Worm (Caenorhabditis elegans): Measurements from ENCODE around the gene T26C11.8.
A peak's percentile ranks its signal among the peaks of the same experiment; 100 is the strongest.

T26C11.8 gene

ce11 chrX:1845493-1845892 is 15.0 kb upstream of the T26C11.8 start, which contains the start of gene T26C11.4:
TSS of gene T26C11.4 (minus strand) at chrX:1845546.
- TF ChIP-seq ref-1 (GFP tag; conservative IDR thresholded peaks at IDR 0.05): no peak
- TF ChIP-seq klf-2 (GFP tag; conservative IDR thresholded peaks at IDR 0.05): no peak
- no peak for TF ChIP-seq tab-1 (GFP tag; IDR thresholded peaks at IDR 0.05)
- no peak for TF ChIP-seq med-1 (GFP tag; optimal IDR thresholded peaks at IDR 0.05; ENCODE audit: insufficient read depth)
- TF ChIP-seq flt-1 (GFP tag; IDR thresholded peaks at IDR 0.05): no peak
- no peak for TF ChIP-seq cog-1 (tag; optimal IDR thresholded peaks at IDR 0.05)
- TF ChIP-seq T22C8.4 (GFP tag; IDR thresholded peaks at IDR 0.05): no peak

ce11 chrX:1847685-1848084 is 12.8 kb upstream of the T26C11.8 start:
- TF ChIP-seq ref-1 (GFP tag; conservative IDR thresholded peaks at IDR 0.05) (no peak), klf-2 (GFP tag; conservative IDR thresholded peaks at IDR 0.05) (no peak), cog-1 (tag; optimal IDR thresholded peaks at IDR 0.05) (no peak), ztf-29 (GFP tag; IDR thresholded peaks at IDR 0.05) (no peak), med-1 (GFP tag; optimal IDR thresholded peaks at IDR 0.05; ENCODE audit: insufficient read depth) (no peak), tab-1 (GFP tag; IDR thresholded peaks at IDR 0.05) (no peak), ztf-23 (GFP tag; IDR thresholded peaks at IDR 0.05) (no peak), T22C8.4 (GFP tag; IDR thresholded peaks at IDR 0.05) (no peak), flt-1 (GFP tag; IDR thresholded peaks at IDR 0.05) (no peak)

ce11 chrX:1848575-1848974 is 11.9 kb upstream of the T26C11.8 start, which contains the start of gene ceh-41:
TSS of gene ceh-41 (minus strand) at chrX:1848675.
- no peak for TF ChIP-seq tab-1 (GFP tag; IDR thresholded peaks at IDR 0.05)

- TF ChIP-seq ztf-29 (GFP tag; IDR thresholded peaks at IDR 0.05) (no peak), flt-1 (GFP tag; IDR thresholded peaks at IDR 0.05) (no peak), cog-1 (tag; optimal IDR thresholded peaks at IDR 0.05) (no peak), ztf-23 (GFP tag; IDR thresholded peaks at IDR 0.05) (no peak), tab-1 (GFP tag; IDR thresholded peaks at IDR 0.05) (no peak), klf-2 (GFP tag; conservative IDR thresholded peaks at IDR 0.05) (no peak), med-1 (GFP tag; optimal IDR thresholded peaks at IDR 0.05; ENCODE audit: insufficient read depth) (no peak), T22C8.4 (GFP tag; IDR thresholded peaks at IDR 0.05) (no peak), ref-1 (GFP tag; conservative IDR thresholded peaks at IDR 0.05) (no peak)
These were observed 10.0 kb upstream of the T26C11.8 start for ce11 chrX:1850525-1850924.

- TF ChIP-seq T22C8.4 (GFP tag; IDR thresholded peaks at IDR 0.05) (no peak), med-1 (GFP tag; optimal IDR thresholded peaks at IDR 0.05; ENCODE audit: insufficient read depth) (no peak), flt-1 (GFP tag; IDR thresholded peaks at IDR 0.05) (no peak), tab-1 (GFP tag; IDR thresholded peaks at IDR 0.05) (no peak), cog-1 (tag; optimal IDR thresholded peaks at IDR 0.05) (no peak), ztf-29 (GFP tag; IDR thresholded peaks at IDR 0.05) (no peak), ref-1 (GFP tag; conservative IDR thresholded peaks at IDR 0.05) (no peak), ztf-23 (GFP tag; IDR thresholded peaks at IDR 0.05) (no peak), klf-2 (GFP tag; conservative IDR thresholded peaks at IDR 0.05) (no peak)
These were observed 7.9 kb upstream of the T26C11.8 start, which contains the start of gene ceh-21 for ce11 chrX:1852636-1853035. TSS of gene ceh-21 (minus strand) at chrX:1852736.

- TF ChIP-seq T22C8.4 (GFP tag; IDR thresholded peaks at IDR 0.05): peak; percentile 39; the same call in 1 of the 2 replicates
- no peak for TF ChIP-seq klf-2 (GFP tag; conservative IDR thresholded peaks at IDR 0.05)
These were observed 6.9 kb upstream of the T26C11.8 start, which contains the start of gene T26C11.9 for ce11 chrX:1853596-1853995. TSS of gene T26C11.9 (minus strand) at chrX:1853849.

ce11 chrX:1856160-1856559 is 4.4 kb upstream of the T26C11.8 start, which contains the start of gene ceh-39:
TSS of gene ceh-39 (minus strand) at chrX:1856172.
- TF ChIP-seq med-1 (GFP tag; optimal IDR thresholded peaks at IDR 0.05; ENCODE audit: insufficient read depth) (no peak), tab-1 (GFP tag; IDR thresholded peaks at IDR 0.05) (0 out of 2 replicates have a peak, but pooled peaks have one; percentile 56), ztf-29 (GFP tag; IDR thresholded peaks at IDR 0.05) (no peak), ref-1 (GFP tag; conservative IDR thresholded peaks at IDR 0.05) (no peak), flt-1 (GFP tag; IDR thresholded peaks at IDR 0.05) (peak; percentile 65; the same call in 1 of the 2 replicates), T22C8.4 (GFP tag; IDR thresholded peaks at IDR 0.05) (no peak), ztf-23 (GFP tag; IDR thresholded peaks at IDR 0.05) (peak; percentile 36; the same call in 1 of the 2 replicates), klf-2 (GFP tag; conservative IDR thresholded peaks at IDR 0.05) (no peak), cog-1 (tag; optimal IDR thresholded peaks at IDR 0.05) (peak; percentile 40)

ce11 chrX:1857777-1858176 is 2.7 kb upstream of the T26C11.8 start:
- TF ChIP-seq flt-1 (GFP tag; IDR thresholded peaks at IDR 0.05): no peak
- TF ChIP-seq ztf-29 (GFP tag; IDR thresholded peaks at IDR 0.05): no peak
- TF ChIP-seq ref-1 (GFP tag; conservative IDR thresholded peaks at IDR 0.05): no peak
- TF ChIP-seq tab-1 (GFP tag; IDR thresholded peaks at IDR 0.05): no peak
- TF ChIP-seq T22C8.4 (GFP tag; IDR thresholded peaks at IDR 0.05): no peak
- TF ChIP-seq cog-1 (tag; optimal IDR thresholded peaks at IDR 0.05): no peak
- no peak for TF ChIP-seq ztf-23 (GFP tag; IDR thresholded peaks at IDR 0.05)
- TF ChIP-seq med-1 (GFP tag; optimal IDR thresholded peaks at IDR 0.05; ENCODE audit: insufficient read depth): no peak

ce11 chrX:1858616-1859015 is 1.9 kb upstream of the T26C11.8 start:
- TF ChIP-seq T22C8.4 (GFP tag; IDR thresholded peaks at IDR 0.05) (peak; percentile 76), ztf-29 (GFP tag; IDR thresholded peaks at IDR 0.05) (peak; percentile 88), klf-2 (GFP tag; conservative IDR thresholded peaks at IDR 0.05) (peak; percentile 79; the same call in 1 of the 2 replicates), ref-1 (GFP tag; conservative IDR thresholded peaks at IDR 0.05) (peak; percentile 78), flt-1 (GFP tag; IDR thresholded peaks at IDR 0.05) (peak; percentile 94), med-1 (GFP tag; optimal IDR thresholded peaks at IDR 0.05; ENCODE audit: insufficient read depth) (peak; percentile 69), cog-1 (tag; optimal IDR thresholded peaks at IDR 0.05) (peak; percentile 61), ztf-23 (GFP tag; IDR thresholded peaks at IDR 0.05) (peak; percentile 90), tab-1 (GFP tag; IDR thresholded peaks at IDR 0.05) (peak; percentile 92)

- no peak for TF ChIP-seq tab-1 (GFP tag; IDR thresholded peaks at IDR 0.05)
- TF ChIP-seq flt-1 (GFP tag; IDR thresholded peaks at IDR 0.05): no peak
- TF ChIP-seq T22C8.4 (GFP tag; IDR thresholded peaks at IDR 0.05): no peak
- no peak for TF ChIP-seq ztf-23 (GFP tag; IDR thresholded peaks at IDR 0.05)
- TF ChIP-seq med-1 (GFP tag; optimal IDR thresholded peaks at IDR 0.05; ENCODE audit: insufficient read depth): no peak
- no peak for TF ChIP-seq ref-1 (GFP tag; conservative IDR thresholded peaks at IDR 0.05)
These were observed 4.4 kb downstream of the T26C11.8 start, which contains the start of gene tbx-41 for ce11 chrX:1864946-1865345. TSS of gene tbx-41 (plus strand) at chrX:1865246.
